Fruit fly (Drosophila melanogaster): ENCODE results near the gene eIF2Bbeta.

eIF2Bbeta gene

dm6 chrX:2732127-2732526 lies 27.8 kb downstream of the eIF2Bbeta start, which contains the start of the genes ttm50 and CG2712 (continued):
- TF ChIP-seq chinmo (GFP tag; IDR thresholded peaks at IDR 0.05; ENCODE audit: partially characterized antibody) (no peak), btn (GFP tag; optimal IDR thresholded peaks at IDR 0.05) (no peak), CG17802 (tag; optimal IDR thresholded peaks at IDR 0.05) (no peak), CG10209 (GFP tag; optimal IDR thresholded peaks at IDR 0.05) (no peak), NFAT (GFP tag; IDR thresholded peaks at IDR 0.05) (peak; percentile 27; the same call in 1 of the 2 replicates), MESR4 (GFP tag; optimal IDR thresholded peaks at IDR 0.05) (no peak), CG6813 (GFP tag; optimal IDR thresholded peaks at IDR 0.05) (no peak), gsb-n (tag; optimal IDR thresholded peaks at IDR 0.05) (no peak), NfI (GFP tag; optimal IDR thresholded peaks at IDR 0.05) (peak; percentile 65), CG16779 (GFP tag; IDR thresholded peaks at IDR 0.05) (no peak), CG31388 (GFP tag; optimal IDR thresholded peaks at IDR 0.05) (no peak), Adf1 (GFP tag; IDR thresholded peaks at IDR 0.05) (0 out of 2 replicates have a peak, but pooled peaks have one; percentile 25), tup (GFP tag; optimal IDR thresholded peaks at IDR 0.05) (no peak), CG6791 (GFP tag; IDR thresholded peaks at IDR 0.05; ENCODE audit: partially characterized antibody) (no peak), CG11456 (GFP tag; IDR thresholded peaks at IDR 0.05) (no peak), CG7357 (GFP tag; IDR thresholded peaks at IDR 0.05) (no peak), Dbx (GFP tag; IDR thresholded peaks at IDR 0.05) (0 out of 3 replicates have a peak, but pooled peaks have one; percentile 47), CG7839 (tag; optimal IDR thresholded peaks at IDR 0.05) (no peak), pzg (GFP tag; optimal IDR thresholded peaks at IDR 0.05) (peak; percentile 56), Dfd (GFP tag; optimal IDR thresholded peaks at IDR 0.05) (no peak), Camta (GFP tag; optimal IDR thresholded peaks at IDR 0.05) (no peak), GATAe (GFP tag; conservative IDR thresholded peaks at IDR 0.05) (no peak), CG16813 (GFP tag; IDR thresholded peaks at IDR 0.05; ENCODE audit: partially characterized antibody) (no peak), bsh (GFP tag; optimal IDR thresholded peaks at IDR 0.05) (peak in 1 of 2 experiments; percentile 39), CG1603 (tag; optimal IDR thresholded peaks at IDR 0.05) (no peak), HLH4C (GFP tag; IDR thresholded peaks at IDR 0.05; ENCODE audit: partially characterized antibody) (no peak), CG6175 (GFP tag; IDR thresholded peaks at IDR 0.05) (no peak), cg (GFP tag; optimal IDR thresholded peaks at IDR 0.05) (no peak), pnt (GFP tag; optimal IDR thresholded peaks at IDR 0.05) (no peak), ewg (GFP tag; optimal IDR thresholded peaks at IDR 0.05) (no peak), Mrtf (GFP tag; IDR thresholded peaks at IDR 0.05) (peak; percentile 53; the same call in 1 of the 3 replicates), CG10431 (GFP tag; optimal IDR thresholded peaks at IDR 0.05) (no peak), psq (GFP tag; optimal IDR thresholded peaks at IDR 0.05) (no peak), Poxn (GFP tag; IDR thresholded peaks at IDR 0.05) (no peak), sim (GFP tag; IDR thresholded peaks at IDR 0.05) (no peak), ap (GFP tag; IDR thresholded peaks at IDR 0.05) (no peak), her (GFP tag; optimal IDR thresholded peaks at IDR 0.05) (no peak), Dip3 (GFP tag; optimal IDR thresholded peaks at IDR 0.05) (no peak), B-H1 (GFP tag; IDR thresholded peaks at IDR 0.05) (no peak), CG14050 (GFP tag; IDR thresholded peaks at IDR 0.05) (peak; percentile 22; the same call in 2 of the 3 replicates), slbo (GFP tag; IDR thresholded peaks at IDR 0.05) (peak; percentile 64), twi (tag; optimal IDR thresholded peaks at IDR 0.05) (peak; percentile 66), mirr (GFP tag; optimal IDR thresholded peaks at IDR 0.05) (peak; percentile 12), CG15514 (GFP tag; optimal IDR thresholded peaks at IDR 0.05) (peak; percentile 82), CG3726 (GFP tag; IDR thresholded peaks at IDR 0.05) (no peak), sc (optimal IDR thresholded peaks at IDR 0.05) (no peak), sc (GFP tag; optimal IDR thresholded peaks at IDR 0.05) (no peak), luna (GFP tag; optimal IDR thresholded peaks at IDR 0.05) (no peak), CG6765 (GFP tag; optimal IDR thresholded peaks at IDR 0.05) (no peak), ara (GFP tag; IDR thresholded peaks at IDR 0.05) (no peak), sqz (GFP tag; optimal IDR thresholded peaks at IDR 0.05) (no peak)
